Worm (Caenorhabditis elegans): Measurements from ENCODE around the gene T11G6.3.

Gene T11G6.3

DNA sequence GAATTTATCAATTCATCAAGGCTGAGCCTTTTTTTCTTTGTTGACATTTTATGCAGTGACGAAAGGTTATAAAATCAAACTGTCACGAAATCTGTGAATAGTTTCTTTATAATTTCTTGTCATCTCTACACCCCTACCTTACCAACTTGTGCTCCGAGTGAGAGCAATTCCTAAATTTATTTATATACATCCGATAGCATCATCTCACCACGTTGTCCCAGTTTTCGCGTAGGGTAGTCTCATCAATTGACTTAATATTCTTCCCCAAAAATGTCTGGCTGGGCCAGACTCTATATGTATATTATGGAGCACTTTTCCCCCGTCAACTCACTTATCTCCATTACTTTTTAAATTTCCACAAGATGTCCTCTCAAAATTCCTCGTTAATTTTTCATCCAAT lies 29.7 kb downstream of the T11G6.3 start:
- TF ChIP-seq F13C5.2 (tag; optimal IDR thresholded peaks at IDR 0.05): no peak
- no peak for TF ChIP-seq ama-1 (optimal IDR thresholded peaks at IDR 0.05)
- no peak for TF ChIP-seq scrt-1 (GFP tag; IDR thresholded peaks at IDR 0.05)
- TF ChIP-seq sea-1 (GFP tag; conservative IDR thresholded peaks at IDR 0.05): no peak
- no peak for TF ChIP-seq pes-1 (GFP tag; IDR thresholded peaks at IDR 0.05)
- no peak for TF ChIP-seq hmg-4 (GFP tag; optimal IDR thresholded peaks at IDR 0.05)
- no peak for TF ChIP-seq aly-1 (tag; optimal IDR thresholded peaks at IDR 0.05)
- TF ChIP-seq B0310.2 (tag; optimal IDR thresholded peaks at IDR 0.05): no peak
- TF ChIP-seq ets-7 (tag; optimal IDR thresholded peaks at IDR 0.05): no peak
- TF ChIP-seq hnd-1 (tag; optimal IDR thresholded peaks at IDR 0.05): no peak
- TF ChIP-seq flt-1 (GFP tag; IDR thresholded peaks at IDR 0.05): no peak
- no peak for TF ChIP-seq tbx-37 (GFP tag; conservative IDR thresholded peaks at IDR 0.05)
- TF ChIP-seq ceh-13 (GFP tag; optimal IDR thresholded peaks at IDR 0.05): no peak
- no peak for TF ChIP-seq tbx-11 (GFP tag; IDR thresholded peaks at IDR 0.05)
- TF ChIP-seq tra-4 (tag; optimal IDR thresholded peaks at IDR 0.05): no peak
- no peak for TF ChIP-seq ceh-36 (tag; optimal IDR thresholded peaks at IDR 0.05)
- TF ChIP-seq hmbx-1 (tag; optimal IDR thresholded peaks at IDR 0.05): no peak

DNA sequence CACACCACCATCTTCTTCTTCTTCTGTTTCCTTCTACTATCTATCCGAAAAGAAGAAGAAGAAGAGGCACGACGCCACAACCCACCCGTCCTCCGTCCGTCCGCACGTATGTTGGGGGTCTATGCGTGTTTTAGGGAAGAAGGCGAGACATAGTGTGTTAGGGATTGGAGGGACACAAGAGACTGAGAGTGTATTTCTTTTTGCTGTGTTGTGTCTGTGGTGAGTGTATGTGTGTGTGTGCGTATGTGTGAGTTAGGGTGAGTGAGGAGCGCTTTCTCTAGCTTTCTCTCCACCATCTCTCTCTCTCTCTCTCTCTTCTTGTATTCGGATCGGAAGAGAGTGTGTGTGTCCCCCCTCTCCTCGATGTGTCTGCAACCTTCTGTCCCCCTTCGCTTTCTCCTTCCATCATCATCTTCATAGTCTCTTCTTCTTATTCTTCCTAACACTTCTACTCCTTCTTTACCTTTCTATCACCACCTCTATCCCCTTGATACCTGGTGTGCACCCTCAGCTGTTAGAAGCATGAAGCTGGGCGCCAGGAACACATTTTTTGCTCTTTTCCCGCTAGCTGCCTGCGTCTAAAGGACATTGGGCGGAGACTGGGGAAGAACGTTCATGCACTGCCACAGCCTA lies 33.2 kb downstream of the T11G6.3 start:
- TF ChIP-seq hnd-1 (tag; optimal IDR thresholded peaks at IDR 0.05) (no peak), pes-1 (GFP tag; IDR thresholded peaks at IDR 0.05) (no peak), ceh-13 (GFP tag; optimal IDR thresholded peaks at IDR 0.05) (no peak), sea-1 (GFP tag; conservative IDR thresholded peaks at IDR 0.05) (peak; percentile 49; the same call in 1 of the 2 replicates), B0310.2 (tag; optimal IDR thresholded peaks at IDR 0.05) (no peak), hmbx-1 (tag; optimal IDR thresholded peaks at IDR 0.05) (no peak), ama-1 (optimal IDR thresholded peaks at IDR 0.05) (peak; percentile 43), tbx-37 (GFP tag; conservative IDR thresholded peaks at IDR 0.05) (0 out of 2 replicates have a peak, but pooled peaks have one; percentile 12), flt-1 (GFP tag; IDR thresholded peaks at IDR 0.05) (peak; percentile 2; the same call in 1 of the 2 replicates), aly-1 (tag; optimal IDR thresholded peaks at IDR 0.05) (no peak), tbx-11 (GFP tag; IDR thresholded peaks at IDR 0.05) (no peak; the same call in 1 of the 2 replicates), ets-7 (tag; optimal IDR thresholded peaks at IDR 0.05) (peak; percentile 46), tra-4 (tag; optimal IDR thresholded peaks at IDR 0.05) (no peak), hmg-4 (GFP tag; optimal IDR thresholded peaks at IDR 0.05) (peak; percentile 95), scrt-1 (GFP tag; IDR thresholded peaks at IDR 0.05) (0 out of 2 replicates have a peak, but pooled peaks have one; percentile 46), ceh-36 (tag; optimal IDR thresholded peaks at IDR 0.05) (no peak), F13C5.2 (tag; optimal IDR thresholded peaks at IDR 0.05) (peak; percentile 82)

ce11 chrIV:10820837-10821671 lies 34.0 kb downstream of the T11G6.3 start:
- TF ChIP-seq ets-7 (tag; optimal IDR thresholded peaks at IDR 0.05) (no peak), B0310.2 (tag; optimal IDR thresholded peaks at IDR 0.05) (no peak), tbx-37 (GFP tag; conservative IDR thresholded peaks at IDR 0.05) (no peak), aly-1 (tag; optimal IDR thresholded peaks at IDR 0.05) (peak; percentile 46), pes-1 (GFP tag; IDR thresholded peaks at IDR 0.05) (no peak), hmbx-1 (tag; optimal IDR thresholded peaks at IDR 0.05) (no peak)

DNA sequence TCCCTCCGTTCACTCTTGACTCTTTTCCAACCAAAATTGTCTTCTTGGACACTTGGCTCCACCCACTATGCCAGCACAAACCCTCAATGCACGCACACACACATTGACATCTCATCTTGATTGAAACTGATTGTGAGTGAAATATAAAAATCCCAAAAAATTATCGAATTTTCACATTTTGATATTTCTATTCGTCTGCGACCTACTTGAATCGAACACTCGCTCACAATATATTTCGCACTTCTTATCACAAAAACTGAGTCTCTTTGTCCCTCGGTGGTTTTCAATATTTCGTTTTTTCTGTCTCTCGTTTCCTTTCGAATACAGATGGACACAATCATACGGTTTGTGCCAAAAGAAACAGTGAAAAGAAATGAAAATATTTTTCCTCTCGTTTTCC lies 34.9 kb downstream of the T11G6.3 start:
- TF ChIP-seq tbx-37 (GFP tag; conservative IDR thresholded peaks at IDR 0.05) (no peak), flt-1 (GFP tag; IDR thresholded peaks at IDR 0.05) (no peak), ama-1 (optimal IDR thresholded peaks at IDR 0.05) (no peak), aly-1 (tag; optimal IDR thresholded peaks at IDR 0.05) (no peak), tra-4 (tag; optimal IDR thresholded peaks at IDR 0.05) (no peak), ceh-13 (GFP tag; optimal IDR thresholded peaks at IDR 0.05) (no peak), pes-1 (GFP tag; IDR thresholded peaks at IDR 0.05) (no peak), B0310.2 (tag; optimal IDR thresholded peaks at IDR 0.05) (no peak), sea-1 (GFP tag; conservative IDR thresholded peaks at IDR 0.05) (no peak), hmg-4 (GFP tag; optimal IDR thresholded peaks at IDR 0.05) (no peak), tbx-11 (GFP tag; IDR thresholded peaks at IDR 0.05) (no peak), ceh-36 (tag; optimal IDR thresholded peaks at IDR 0.05) (no peak), scrt-1 (GFP tag; IDR thresholded peaks at IDR 0.05) (no peak), hnd-1 (tag; optimal IDR thresholded peaks at IDR 0.05) (no peak)

DNA sequence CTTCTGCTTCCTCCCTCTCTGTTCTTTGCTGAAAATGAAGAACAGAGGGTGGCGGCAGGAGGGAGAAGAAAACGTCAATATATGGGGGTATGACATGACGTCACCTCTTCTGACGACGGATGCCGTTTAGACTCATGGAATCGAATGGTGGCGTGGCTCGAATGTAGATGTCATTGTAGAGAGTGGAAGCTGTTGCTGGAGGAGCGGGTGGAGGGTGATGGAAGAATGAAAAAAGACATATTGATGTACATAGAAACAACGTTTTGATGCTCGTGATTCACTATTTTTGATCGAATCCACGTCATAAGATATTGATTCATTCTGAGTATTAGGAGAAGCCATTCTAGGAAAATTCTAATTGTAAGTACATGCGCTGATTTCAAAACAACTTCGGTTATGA lies 36.0 kb downstream of the T11G6.3 start:
- TF ChIP-seq tbx-11 (GFP tag; IDR thresholded peaks at IDR 0.05) (no peak), sea-1 (GFP tag; conservative IDR thresholded peaks at IDR 0.05) (no peak), F13C5.2 (tag; optimal IDR thresholded peaks at IDR 0.05) (no peak), tbx-37 (GFP tag; conservative IDR thresholded peaks at IDR 0.05) (no peak), flt-1 (GFP tag; IDR thresholded peaks at IDR 0.05) (no peak), B0310.2 (tag; optimal IDR thresholded peaks at IDR 0.05) (no peak)

DNA sequence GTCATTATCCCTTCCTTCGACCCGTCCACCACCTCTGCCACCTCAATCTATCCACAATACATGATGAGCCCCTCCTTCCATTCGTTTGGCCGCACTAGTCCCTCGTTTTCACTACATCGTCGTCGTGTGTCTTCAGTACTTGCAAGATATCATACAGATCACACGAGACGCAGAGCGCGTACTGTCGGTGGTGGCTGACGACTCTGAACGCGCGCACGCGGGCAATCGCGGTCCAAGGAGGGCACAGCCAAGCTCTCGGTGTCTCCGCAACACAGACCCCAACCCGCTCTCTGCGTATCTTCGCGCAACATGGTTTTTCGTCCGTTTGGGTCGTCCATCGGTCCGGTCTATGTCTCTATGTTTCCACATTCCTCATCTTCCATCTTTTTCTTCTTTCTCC lies 38.0 kb downstream of the T11G6.3 start:
- TF ChIP-seq tbx-11 (GFP tag; IDR thresholded peaks at IDR 0.05) (no peak), ama-1 (optimal IDR thresholded peaks at IDR 0.05) (no peak), ceh-13 (GFP tag; optimal IDR thresholded peaks at IDR 0.05) (no peak), tra-4 (tag; optimal IDR thresholded peaks at IDR 0.05) (no peak), F13C5.2 (tag; optimal IDR thresholded peaks at IDR 0.05) (peak; percentile 44), ceh-36 (tag; optimal IDR thresholded peaks at IDR 0.05) (peak; percentile 21), B0310.2 (tag; optimal IDR thresholded peaks at IDR 0.05) (peak; percentile 0), scrt-1 (GFP tag; IDR thresholded peaks at IDR 0.05) (peak; percentile 8; the same call in 1 of the 2 replicates), aly-1 (tag; optimal IDR thresholded peaks at IDR 0.05) (peak; percentile 68), hmg-4 (GFP tag; optimal IDR thresholded peaks at IDR 0.05) (peak; percentile 94)

DNA sequence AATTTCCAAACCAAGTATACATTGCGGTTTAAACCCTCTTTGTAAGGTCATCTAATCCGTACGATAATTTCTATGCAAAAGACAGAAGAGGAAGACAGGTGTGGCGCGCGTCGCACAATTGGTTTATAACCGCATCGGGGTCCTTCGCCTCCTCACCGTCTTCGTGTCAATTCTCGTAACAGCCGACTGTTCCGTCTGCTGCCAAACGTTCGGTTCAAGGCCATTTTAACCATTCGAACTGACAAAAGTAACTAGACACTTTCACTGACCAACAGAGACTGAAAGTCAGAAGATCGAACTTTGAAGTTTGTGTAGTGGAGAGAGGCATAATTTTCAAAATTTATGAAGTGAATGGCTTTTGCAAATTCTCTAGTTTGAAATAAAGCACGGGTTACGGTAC lies 39.1 kb downstream of the T11G6.3 start:
- TF ChIP-seq scrt-1 (GFP tag; IDR thresholded peaks at IDR 0.05) (no peak), F13C5.2 (tag; optimal IDR thresholded peaks at IDR 0.05) (no peak), tra-4 (tag; optimal IDR thresholded peaks at IDR 0.05) (no peak), tbx-37 (GFP tag; conservative IDR thresholded peaks at IDR 0.05) (no peak), hmg-4 (GFP tag; optimal IDR thresholded peaks at IDR 0.05) (no peak), ceh-36 (tag; optimal IDR thresholded peaks at IDR 0.05) (no peak), flt-1 (GFP tag; IDR thresholded peaks at IDR 0.05) (no peak), B0310.2 (tag; optimal IDR thresholded peaks at IDR 0.05) (no peak), pes-1 (GFP tag; IDR thresholded peaks at IDR 0.05) (no peak), aly-1 (tag; optimal IDR thresholded peaks at IDR 0.05) (no peak), hnd-1 (tag; optimal IDR thresholded peaks at IDR 0.05) (no peak), tbx-11 (GFP tag; IDR thresholded peaks at IDR 0.05) (no peak), sea-1 (GFP tag; conservative IDR thresholded peaks at IDR 0.05) (no peak), ceh-13 (GFP tag; optimal IDR thresholded peaks at IDR 0.05) (no peak), ama-1 (optimal IDR thresholded peaks at IDR 0.05) (no peak), hmbx-1 (tag; optimal IDR thresholded peaks at IDR 0.05) (no peak), ets-7 (tag; optimal IDR thresholded peaks at IDR 0.05) (no peak)

Measured in whole organism, early embryonic.